Worm (Caenorhabditis elegans) whole organism, L1 larva: ENCODE measurements around the gene C45G9.4.

Experiments
- C04F5.9 ChIP-seq: sonication (generic microtip); optimal IDR thresholded peaks from 2 replicates; lab custom pipeline; 2016; ENCODE audit warnings: missing genetic modification characterization, missing compliant biosample characterization
- C16A3.4 ChIP-seq: fragments of 150-350 bp; optimal IDR thresholded peaks from 2 replicates; lab custom pipeline; 2014; ENCODE audit warnings: missing biosample characterization, missing genetic modification characterization
- C34B4.2 ChIP-seq: sonication (generic microtip); optimal IDR thresholded peaks from 2 replicates; lab custom pipeline; 2017; ENCODE audit warnings: mild to moderate bottlenecking, missing genetic modification characterization, missing compliant biosample characterization
- Y116A8C.19 ChIP-seq: sonication (generic microtip); optimal IDR thresholded peaks from 2 replicates; lab custom pipeline; 2016; ENCODE audit warnings: missing compliant biosample characterization, missing genetic modification characterization, borderline replicate concordance
- aha-1 ChIP-seq: fragments of 150-350 bp; optimal IDR thresholded peaks from 2 replicates; lab custom pipeline; 2014; ENCODE audit warnings: missing biosample characterization, missing genetic modification characterization
- alr-1 ChIP-seq: fragments of 200-800 bp; sonication (Bioruptor generic); optimal IDR thresholded peaks from 2 replicates; lab custom pipeline; 2018; ENCODE audit warnings: borderline replicate concordance, mild to moderate bottlenecking, missing genetic modification characterization, missing compliant biosample characterization
- blmp-1 ChIP-seq: fragments of 150-350 bp; optimal IDR thresholded peaks from 2 replicates; lab custom pipeline; 2014; ENCODE audit warnings: missing biosample characterization, missing genetic modification characterization
- ceh-82 ChIP-seq, 3 experiments: fragments of 150-350 bp in 1 of 3; sonication (generic microtip) in 2 of 3; optimal IDR thresholded peaks; 2 replicates each; lab custom pipeline; 2014 to 2017; ENCODE audit warnings: missing biosample characterization in 3 of 3, missing genetic modification characterization in 3 of 3
- ceh-88 ChIP-seq: fragments of 200-800 bp; sonication (Bioruptor generic); IDR thresholded peaks from 2 replicates; pipeline ENCODE4 v1.3.6; 2022; ENCODE audit warnings: missing genetic modification characterization, missing compliant biosample characterization
- ceh-90 ChIP-seq: sonication (generic microtip); optimal IDR thresholded peaks from 2 replicates; lab custom pipeline; 2016; ENCODE audit warnings: missing genetic modification characterization, missing compliant biosample characterization
- dpl-1 ChIP-seq, 3 experiments: fragments of 150-350 bp in 2 of 3; sonication (generic microtip) in 1 of 3; optimal IDR thresholded peaks; 2 replicates each; lab custom pipeline; 2014 to 2017; ENCODE audit warnings: missing biosample characterization in 3 of 3, missing genetic modification characterization in 3 of 3, missing genetic modification reagents in 3 of 3
- efl-1 ChIP-seq, 4 experiments: fragments of 150-350 bp; optimal IDR thresholded peaks in 3 of 4; peaks in 1 of 4; 1 replicate in 1 of 4; 2 replicates in 3 of 4; lab custom pipeline; 2014; ENCODE audit warnings: missing biosample characterization in 2 of 4, missing genetic modification characterization in 2 of 4, missing genetic modification reagents in 2 of 4
- egl-13 ChIP-seq: sonication (generic microtip); optimal IDR thresholded peaks from 2 replicates; lab custom pipeline; 2016; ENCODE audit warnings: missing genotype, missing genetic modification reagents, missing genetic modification characterization, missing compliant biosample characterization
- elt-2 ChIP-seq: sonication (generic microtip); optimal IDR thresholded peaks from 2 replicates; lab custom pipeline; 2016; ENCODE audit warnings: missing genetic modification characterization, mild to moderate bottlenecking, inconsistent platforms, missing compliant biosample characterization, missing genetic modification reagents
- elt-3 ChIP-seq, 6 experiments: fragments of 150-350 bp in 1 of 6; sonication (generic microtip); optimal IDR thresholded peaks; 2 replicates each; lab custom pipeline; 2017 to 2018; ENCODE audit warnings: missing biosample characterization in 6 of 6, missing genetic modification characterization in 6 of 6, inconsistent platforms in 1 of 6
- fkh-10 ChIP-seq: sonication (generic microtip); optimal IDR thresholded peaks from 2 replicates; lab custom pipeline; 2017; ENCODE audit warnings: missing biosample characterization, missing genetic modification reagents, missing genetic modification characterization
- fkh-8 ChIP-seq: sonication (generic microtip); optimal IDR thresholded peaks from 2 replicates; lab custom pipeline; 2016; ENCODE audit warnings: mild to moderate bottlenecking, missing genetic modification characterization, missing compliant biosample characterization
- fos-1 ChIP-seq: fragments of 150-350 bp; optimal IDR thresholded peaks from 2 replicates; lab custom pipeline; 2014; ENCODE audit warnings: missing biosample characterization, missing genetic modification characterization
- grh-1 ChIP-seq: fragments of 200-800 bp; sonication (Bioruptor generic); IDR thresholded peaks from 2 replicates; pipeline ENCODE4 v1.3.6; 2022; ENCODE audit warnings: missing genetic modification reagents, missing genetic modification characterization, missing compliant biosample characterization
- hlh-4 ChIP-seq: sonication (generic microtip); optimal IDR thresholded peaks from 2 replicates; lab custom pipeline; 2016; ENCODE audit warnings: mild to moderate bottlenecking, missing genetic modification characterization, missing compliant biosample characterization
- irx-1 ChIP-seq: sonication (generic microtip); optimal IDR thresholded peaks from 2 replicates; lab custom pipeline; 2016; ENCODE audit warnings: missing genetic modification characterization, missing compliant biosample characterization
- isw-1 ChIP-seq: fragments of 200-800 bp; sonication (Bioruptor generic); IDR thresholded peaks from 2 replicates; pipeline ENCODE4 v1.3.6; 2022; ENCODE audit warnings: missing genetic modification characterization, missing compliant biosample characterization
- lin-13 ChIP-seq: fragments of 150-350 bp; optimal IDR thresholded peaks from 2 replicates; lab custom pipeline; 2014; ENCODE audit warnings: missing biosample characterization, missing genetic modification reagents, missing genetic modification characterization
- lin-14 ChIP-seq: fragments of 200-800 bp; sonication (Bioruptor generic); optimal IDR thresholded peaks from 2 replicates; lab custom pipeline; 2018; ENCODE audit warnings: mild to moderate bottlenecking, missing genetic modification characterization, moderate library complexity, missing compliant biosample characterization
- lin-35 ChIP-seq, 2 experiments: fragments of 150-350 bp; optimal IDR thresholded peaks; 2 replicates each; lab custom pipeline; 2014; ENCODE audit warnings: missing biosample characterization in 2 of 2, missing genetic modification characterization in 2 of 2, missing genetic modification reagents in 2 of 2
- lir-3 ChIP-seq: sonication (generic microtip); optimal IDR thresholded peaks from 2 replicates; lab custom pipeline; 2016; ENCODE audit warnings: mild to moderate bottlenecking, missing genetic modification characterization, moderate library complexity, missing compliant biosample characterization; ENCODE audit not compliant: poor library complexity
- mab-9 ChIP-seq: fragments of 200-800 bp; sonication (Bioruptor generic); IDR thresholded peaks from 2 replicates; pipeline ENCODE4 v1.3.6; 2022; ENCODE audit warnings: missing genetic modification reagents, missing genetic modification characterization, missing compliant biosample characterization
- mdl-1 ChIP-seq, 2 experiments: fragments of 150-350 bp; optimal IDR thresholded peaks; 2 replicates each; lab custom pipeline; 2014 to 2017; ENCODE audit warnings: missing biosample characterization in 2 of 2, missing genetic modification characterization in 2 of 2, inconsistent platforms in 1 of 2
- mef-2 ChIP-seq: fragments of 150-350 bp; optimal IDR thresholded peaks from 2 replicates; lab custom pipeline; 2014; ENCODE audit warnings: missing biosample characterization, missing genetic modification characterization
- mep-1 ChIP-seq: fragments of 150-350 bp; optimal IDR thresholded peaks from 2 replicates; lab custom pipeline; 2014; ENCODE audit warnings: missing biosample characterization, missing genetic modification characterization
- nhr-12 ChIP-seq: sonication (generic microtip); optimal IDR thresholded peaks from 2 replicates; lab custom pipeline; 2017; ENCODE audit warnings: missing biosample characterization, missing genetic modification characterization
- nhr-19 ChIP-seq: fragments of 200-800 bp; sonication (Bioruptor generic); conservative IDR thresholded peaks from 2 replicates; pipeline ENCODE4 v1.3.6; 2022; ENCODE audit warnings: missing genetic modification characterization, missing compliant biosample characterization
- nhr-20 ChIP-seq: sonication (generic microtip); optimal IDR thresholded peaks from 2 replicates; lab custom pipeline; 2016; ENCODE audit warnings: mild to moderate bottlenecking, missing genetic modification characterization, missing compliant biosample characterization
- nhr-28 ChIP-seq: fragments of 150-350 bp; optimal IDR thresholded peaks from 2 replicates; lab custom pipeline; 2014; ENCODE audit warnings: missing biosample characterization, missing genetic modification characterization
- nhr-47 ChIP-seq: sonication (generic microtip); optimal IDR thresholded peaks from 2 replicates; lab custom pipeline; 2016; ENCODE audit warnings: mild to moderate bottlenecking, missing genetic modification characterization, moderate library complexity, missing compliant biosample characterization
- nhr-71 ChIP-seq: sonication (generic microtip); optimal IDR thresholded peaks from 2 replicates; lab custom pipeline; 2016; ENCODE audit warnings: mild to moderate bottlenecking, missing genetic modification characterization, moderate library complexity, missing compliant biosample characterization
- nhr-76 ChIP-seq: sonication (generic microtip); optimal IDR thresholded peaks from 2 replicates; lab custom pipeline; 2017; ENCODE audit warnings: missing biosample characterization, missing genetic modification characterization
- nhr-90 ChIP-seq: sonication (generic microtip); optimal IDR thresholded peaks from 2 replicates; lab custom pipeline; 2016; ENCODE audit warnings: mild to moderate bottlenecking, missing genetic modification characterization, missing compliant biosample characterization; ENCODE audit not compliant: poor library complexity
- pax-3 ChIP-seq: fragments of 200-800 bp; sonication (Bioruptor generic); optimal IDR thresholded peaks from 2 replicates; lab custom pipeline; 2018; ENCODE audit warnings: mild to moderate bottlenecking, missing genetic modification characterization, moderate library complexity, missing compliant biosample characterization
- pqm-1 ChIP-seq: sonication (generic microtip); optimal IDR thresholded peaks from 3 replicates; lab custom pipeline; 2017; ENCODE audit warnings: missing biosample characterization, missing genetic modification characterization
- rnt-1 ChIP-seq: sonication (generic microtip); optimal IDR thresholded peaks from 2 replicates; lab custom pipeline; 2016; ENCODE audit warnings: mild to moderate bottlenecking, missing genetic modification characterization, moderate library complexity, missing compliant biosample characterization
- snu-23 ChIP-seq: sonication (generic microtip); optimal IDR thresholded peaks from 2 replicates; lab custom pipeline; 2016; ENCODE audit warnings: missing genetic modification characterization, missing compliant biosample characterization
- swsn-7 ChIP-seq: sonication (generic microtip); optimal IDR thresholded peaks from 2 replicates; lab custom pipeline; 2016; ENCODE audit warnings: missing genetic modification characterization, missing compliant biosample characterization
- tbx-2 ChIP-seq: sonication (generic microtip); optimal IDR thresholded peaks from 2 replicates; lab custom pipeline; 2016; ENCODE audit warnings: missing genetic modification characterization, missing compliant biosample characterization
- unc-62 ChIP-seq: fragments of 150-350 bp; optimal IDR thresholded peaks from 2 replicates; lab custom pipeline; 2014; ENCODE audit warnings: missing biosample characterization, missing genetic modification reagents, missing genetic modification characterization
- unc-86 ChIP-seq: sonication (generic microtip); optimal IDR thresholded peaks from 2 replicates; lab custom pipeline; 2016; ENCODE audit warnings: missing genetic modification characterization, missing compliant biosample characterization
- xbp-1 ChIP-seq: sonication (generic microtip); optimal IDR thresholded peaks from 2 replicates; lab custom pipeline; 2016; ENCODE audit warnings: missing genetic modification characterization, missing compliant biosample characterization
- zip-4 ChIP-seq: fragments of 200-800 bp; sonication (Bioruptor generic); optimal IDR thresholded peaks from 2 replicates; lab custom pipeline; 2018; ENCODE audit warnings: mild to moderate bottlenecking, missing genetic modification characterization, moderate library complexity, missing compliant biosample characterization
- ztf-4 ChIP-seq: fragments of 150-350 bp; optimal IDR thresholded peaks from 2 replicates; lab custom pipeline; 2014; ENCODE audit warnings: missing biosample characterization, missing genetic modification characterization

Gene C45G9.4

ce11 chrIII:5099500-5099899 lies 37.0 kb downstream of the C45G9.4 start:
- TF ChIP-seq blmp-1 (tag; lab: Kevin White, UChicago) (no peak), nhr-28 (tag; lab: Kevin White, UChicago) (no peak), ceh-88 (GFP tag; lab: Robert Waterston, UW) (no peak), dpl-1 (GFP tag; optimal IDR thresholded peaks at IDR 0.05; lab: Kevin White, UChicago) (no peak), pax-3 (tag; lab: Kevin White, UChicago) (no peak), nhr-19 (GFP tag; lab: Robert Waterston, UW) (no peak), mab-9 (no peak), hlh-4 (tag; lab: Kevin White, UChicago) (no peak), pqm-1 (tag; lab: Kevin White, UChicago) (no peak), xbp-1 (tag; lab: Kevin White, UChicago) (no peak), fkh-8 (no peak), irx-1 (tag; lab: Kevin White, UChicago) (no peak), aha-1 (no peak)

ce11 chrIII:5102616-5103015 lies 40.1 kb downstream of the C45G9.4 start, which contains the start of gene F54D8.6:
Gene F54D8.6, plus strand, starts transcription at chrIII:5102985.
- TF ChIP-seq lin-13 (GFP tag; lab: Kevin White, UChicago), result no peak
- no peak for TF ChIP-seq ztf-4 (tag; lab: Kevin White, UChicago)
- peak; percentile 82 for TF ChIP-seq rnt-1 (tag; lab: Kevin White, UChicago)
- TF ChIP-seq isw-1 (GFP tag; lab: Robert Waterston, UW), result peak; percentile 27; the same call in 1 of the 2 replicates
- TF ChIP-seq swsn-7 (tag; lab: Kevin White, UChicago), result peak; percentile 31
- TF ChIP-seq alr-1 (tag; lab: Kevin White, UChicago), result no peak
- TF ChIP-seq elt-2 (tag; lab: Kevin White, UChicago), result no peak
- peak; percentile 14 for TF ChIP-seq fos-1 (tag; lab: Kevin White, UChicago)
- TF ChIP-seq mdl-1 (tag; optimal IDR thresholded peaks at IDR 0.05; lab: Kevin White, UChicago), result peak in 1 of 2 experiments; percentile 28
- TF ChIP-seq fkh-8, result peak; percentile 26
- TF ChIP-seq lin-14 (GFP tag; lab: Kevin White, UChicago), result peak; percentile 56
- no peak for TF ChIP-seq mef-2 (tag; lab: Kevin White, UChicago)
- no peak for TF ChIP-seq mab-9
- peak; percentile 74 to 76 for TF ChIP-seq efl-1 (optimal IDR thresholded peaks at IDR 0.05; lab: Kevin White, UChicago)
- TF ChIP-seq efl-1 (GFP tag; optimal IDR thresholded peaks at IDR 0.05 in 1 of 2; lab: Kevin White, UChicago), result peak; percentile 65 to 95
- TF ChIP-seq tbx-2 (tag; lab: Kevin White, UChicago), result peak; percentile 23
- peak; percentile 13 to 49 (median 39) for TF ChIP-seq ceh-82 (tag; optimal IDR thresholded peaks at IDR 0.05; lab: Kevin White, UChicago)
- no peak for TF ChIP-seq unc-86
- TF ChIP-seq elt-3 (tag; optimal IDR thresholded peaks at IDR 0.05; lab: Kevin White, UChicago), result peak in 1 of 6 experiments; percentile 31
- TF ChIP-seq egl-13 (tag; lab: Kevin White, UChicago), result no peak
- no peak for TF ChIP-seq fkh-10 (GFP tag; lab: Kevin White, UChicago)
- no peak for TF ChIP-seq zip-4
- TF ChIP-seq nhr-76 (tag; lab: Kevin White, UChicago), result no peak
- TF ChIP-seq C04F5.9 (tag; lab: Kevin White, UChicago), result no peak
- peak; percentile 55 to 77 for TF ChIP-seq lin-35 (GFP tag; optimal IDR thresholded peaks at IDR 0.05; lab: Kevin White, UChicago)
- TF ChIP-seq snu-23 (GFP tag; lab: Kevin White, UChicago), result peak; percentile 57
- no peak for TF ChIP-seq C34B4.2
- peak; percentile 37 for TF ChIP-seq nhr-47 (tag; lab: Kevin White, UChicago)
- TF ChIP-seq C16A3.4 (tag; lab: Kevin White, UChicago), result peak; percentile 77
- peak; percentile 47 for TF ChIP-seq nhr-20 (tag; lab: Kevin White, UChicago)
- peak; percentile 43 for TF ChIP-seq blmp-1 (tag; lab: Kevin White, UChicago)
- TF ChIP-seq grh-1 (GFP tag; lab: Robert Waterston, UW), result no peak
- peak; percentile 36 for TF ChIP-seq nhr-90
- TF ChIP-seq unc-62, result no peak
- TF ChIP-seq nhr-19 (GFP tag; lab: Robert Waterston, UW), result peak; percentile 37; the same call in 1 of the 2 replicates
- TF ChIP-seq nhr-12 (tag; lab: Kevin White, UChicago), result no peak
- no peak for TF ChIP-seq aha-1
- peak; percentile 67 for TF ChIP-seq mep-1 (tag; lab: Kevin White, UChicago)
- TF ChIP-seq Y116A8C.19, result no peak
- peak; percentile 56 for TF ChIP-seq lir-3 (tag; lab: Kevin White, UChicago)
- peak; percentile 32 for TF ChIP-seq pax-3 (tag; lab: Kevin White, UChicago)
- TF ChIP-seq dpl-1 (GFP tag; optimal IDR thresholded peaks at IDR 0.05; lab: Kevin White, UChicago), result peak; percentile 44 to 73 (median 63)
- TF ChIP-seq nhr-71, result peak; percentile 42
- no peak for TF ChIP-seq nhr-28 (tag; lab: Kevin White, UChicago)
- TF ChIP-seq ceh-90, result no peak
